Fruit fly (Drosophila melanogaster): Measurements from ENCODE around the gene CG12024.

CG12024 gene

DNA sequence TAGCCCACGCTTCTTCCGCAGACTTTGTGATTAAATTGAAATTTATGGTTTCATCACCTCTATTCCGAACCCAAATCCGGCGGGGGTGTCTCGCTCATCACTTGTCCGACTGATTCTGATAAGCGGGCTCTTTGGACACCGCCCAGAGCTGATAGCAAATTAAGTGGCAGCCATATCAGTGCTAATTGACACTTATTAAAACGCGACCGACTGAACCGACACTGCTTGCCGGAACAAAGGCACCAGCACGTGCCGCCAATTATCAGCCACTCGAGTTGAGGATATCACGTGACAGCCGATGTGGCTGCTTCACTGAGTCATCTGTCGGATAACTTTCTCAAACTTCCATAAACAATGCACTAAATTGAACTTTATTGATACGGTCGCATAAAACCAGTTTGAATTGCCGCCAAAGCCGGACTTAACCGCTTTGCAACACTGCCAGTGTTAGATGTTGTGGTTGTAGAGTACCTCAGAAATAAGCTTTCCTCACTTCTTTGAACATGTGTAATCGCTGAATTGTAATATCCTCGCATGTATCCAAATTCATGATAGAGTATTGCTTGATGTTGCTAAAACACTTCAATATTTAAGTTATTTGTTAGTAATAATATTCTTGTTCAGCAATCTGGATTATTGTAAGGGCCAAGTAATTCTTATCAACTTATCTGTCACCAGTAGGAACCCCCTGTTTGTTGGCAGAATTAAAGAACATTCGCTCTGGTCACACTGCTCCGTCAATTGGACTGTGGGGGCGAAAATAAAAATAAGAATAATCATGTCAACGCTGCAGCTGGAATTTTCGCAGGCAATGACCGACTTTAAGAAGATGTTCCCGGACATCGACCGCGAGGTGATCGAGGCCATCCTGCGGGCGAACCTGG lies at the start of gene CG12024:
CG12024 (plus strand) TSS at position 699 of the 884 bp plus-strand sequence.
- TF ChIP-seq CG4318 (GFP tag; optimal IDR thresholded peaks at IDR 0.05), result peak; percentile 46
- peak; percentile 10 for TF ChIP-seq net (GFP tag; optimal IDR thresholded peaks at IDR 0.05)
- TF ChIP-seq CG15336 (GFP tag; IDR thresholded peaks at IDR 0.05), result no peak
- TF ChIP-seq spab (GFP tag; optimal IDR thresholded peaks at IDR 0.05), result no peak
- TF ChIP-seq Hr38 (GFP tag; optimal IDR thresholded peaks at IDR 0.05), result no peak
- peak; percentile 96 for TF ChIP-seq svp (GFP tag)
- peak; percentile 17 for TF ChIP-seq Lpt (GFP tag; optimal IDR thresholded peaks at IDR 0.05)
- TF ChIP-seq fd85E (GFP tag; optimal IDR thresholded peaks at IDR 0.05), result no peak
- TF ChIP-seq vri (GFP tag; optimal IDR thresholded peaks at IDR 0.05), result peak; percentile 15
- peak; percentile 56 for TF ChIP-seq CG11902 (GFP tag; optimal IDR thresholded peaks at IDR 0.05)
- peak; percentile 54 for TF ChIP-seq CG3919 (GFP tag; optimal IDR thresholded peaks at IDR 0.05)
- TF ChIP-seq dac (GFP tag; optimal IDR thresholded peaks at IDR 0.05), result peak; percentile 39
- TF ChIP-seq eg (GFP tag; IDR thresholded peaks at IDR 0.05), result peak; percentile 38; the same call in 1 of the 3 replicates
- no peak for TF ChIP-seq CG6792 (GFP tag; optimal IDR thresholded peaks at IDR 0.05)
- no peak for TF ChIP-seq CG6854 (GFP tag; optimal IDR thresholded peaks at IDR 0.05)
- TF ChIP-seq OdsH (GFP tag; optimal IDR thresholded peaks at IDR 0.05), result peak; percentile 73
- TF ChIP-seq CG7368 (GFP tag; optimal IDR thresholded peaks at IDR 0.05), result peak; percentile 5
- TF ChIP-seq Hr39 (GFP tag; optimal IDR thresholded peaks at IDR 0.05), result peak; percentile 76
- peak; percentile 66 for TF ChIP-seq esn (GFP tag; optimal IDR thresholded peaks at IDR 0.05)
- peak; percentile 76 for TF ChIP-seq pdm3 (GFP tag; optimal IDR thresholded peaks at IDR 0.05)
- TF ChIP-seq Eip78C (GFP tag), result peak; percentile 88
- TF ChIP-seq Sox102F (GFP tag; optimal IDR thresholded peaks at IDR 0.05), result peak; percentile 52
- TF ChIP-seq topi (GFP tag; optimal IDR thresholded peaks at IDR 0.05), result peak; percentile 61
- TF ChIP-seq achi (GFP tag; optimal IDR thresholded peaks at IDR 0.05), result peak; percentile 73
- TF ChIP-seq CG31627 (GFP tag; optimal IDR thresholded peaks at IDR 0.05), result peak; percentile 74
- peak; percentile 83 for TF ChIP-seq Sox14 (GFP tag; optimal IDR thresholded peaks at IDR 0.05)
- TF ChIP-seq CG10631 (GFP tag; optimal IDR thresholded peaks at IDR 0.05), result peak; percentile 69
- TF ChIP-seq Blimp-1 (GFP tag; optimal IDR thresholded peaks at IDR 0.05), result no peak
- peak; percentile 32 for TF ChIP-seq CG34406 (GFP tag; optimal IDR thresholded peaks at IDR 0.05)
- peak; percentile 42 for TF ChIP-seq Sox15 (GFP tag; optimal IDR thresholded peaks at IDR 0.05)
- TF ChIP-seq lz (GFP tag; optimal IDR thresholded peaks at IDR 0.05), result peak; percentile 69
- peak; percentile 70 for TF ChIP-seq Eip75B (GFP tag; optimal IDR thresholded peaks at IDR 0.05)
- no peak for TF ChIP-seq CG8632 (GFP tag; optimal IDR thresholded peaks at IDR 0.05)
- TF ChIP-seq CG8319 (GFP tag; optimal IDR thresholded peaks at IDR 0.05), result peak; percentile 20
- TF ChIP-seq Met (GFP tag; optimal IDR thresholded peaks at IDR 0.05), result peak; percentile 69
- peak; percentile 58 for TF ChIP-seq Smox (GFP tag; optimal IDR thresholded peaks at IDR 0.05)
- peak; percentile 57 for TF ChIP-seq Gug (GFP tag; IDR thresholded peaks at IDR 0.05)
- no peak for TF ChIP-seq CG16779 (tag; optimal IDR thresholded peaks at IDR 0.05)
- peak; percentile 49 for TF ChIP-seq Ets21C (GFP tag; optimal IDR thresholded peaks at IDR 0.05)
- peak; percentile 22 for TF ChIP-seq Ets96B (tag; optimal IDR thresholded peaks at IDR 0.05)
- peak; percentile 75 for TF ChIP-seq Hr4 (GFP tag; optimal IDR thresholded peaks at IDR 0.05)
- peak; percentile 9 for TF ChIP-seq CG11762 (GFP tag; optimal IDR thresholded peaks at IDR 0.05; ENCODE audit: insufficient read depth)
- TF ChIP-seq CG11294 (GFP tag; IDR thresholded peaks at IDR 0.05), result peak; percentile 11; the same call in 1 of the 2 replicates
- peak; percentile 15 for TF ChIP-seq CG6808 (GFP tag; optimal IDR thresholded peaks at IDR 0.05)
- TF ChIP-seq acj6 (GFP tag; optimal IDR thresholded peaks at IDR 0.05), result peak; percentile 60
- TF ChIP-seq ss (GFP tag; optimal IDR thresholded peaks at IDR 0.05), result peak in 1 of 2 experiments; percentile 4
- TF ChIP-seq cyc (GFP tag; optimal IDR thresholded peaks at IDR 0.05), result peak; percentile 62
- peak; percentile 7 for TF ChIP-seq fkh (GFP tag; optimal IDR thresholded peaks at IDR 0.05)
- TF ChIP-seq CG1621 (tag; optimal IDR thresholded peaks at IDR 0.05), result no peak
- peak; percentile 41 for TF ChIP-seq CG10669 (GFP tag; optimal IDR thresholded peaks at IDR 0.05)

Measured in whole organism, prepupa.